Fruit fly (Drosophila melanogaster): ENCODE measurements around the gene CG15571.

CG15571 gene

DNA sequence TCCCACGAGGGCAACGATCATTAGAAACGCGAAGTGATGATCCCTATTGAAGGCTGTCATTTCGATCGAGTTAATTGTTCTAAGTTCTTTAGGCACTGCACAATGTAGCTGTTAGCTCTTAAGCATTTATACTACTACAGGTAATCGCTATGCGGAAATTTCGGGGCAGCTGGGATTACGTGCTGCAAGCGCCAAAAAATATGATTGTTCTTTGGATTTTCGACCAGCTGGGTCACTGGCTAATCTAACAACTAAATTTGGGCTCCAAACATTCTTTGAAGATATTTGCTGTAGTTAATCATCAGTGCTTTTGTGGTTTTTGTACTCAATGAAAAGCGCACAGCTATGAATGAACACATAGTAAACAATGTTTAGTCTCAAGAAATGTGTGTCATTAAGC lies at the start of gene CG15571:
Gene CG15571, minus strand, starts transcription at position 101 of the 400 bp plus-strand sequence.
- TF ChIP-seq bab1 (GFP tag; optimal IDR thresholded peaks at IDR 0.05) (no peak), CG14711 (tag; optimal IDR thresholded peaks at IDR 0.05) (no peak), Hr96 (GFP tag; optimal IDR thresholded peaks at IDR 0.05) (no peak), CG7045 (GFP tag; optimal IDR thresholded peaks at IDR 0.05) (no peak), CG12768 (GFP tag; optimal IDR thresholded peaks at IDR 0.05) (no peak), cic (GFP tag; optimal IDR thresholded peaks at IDR 0.05) (no peak)

DNA sequence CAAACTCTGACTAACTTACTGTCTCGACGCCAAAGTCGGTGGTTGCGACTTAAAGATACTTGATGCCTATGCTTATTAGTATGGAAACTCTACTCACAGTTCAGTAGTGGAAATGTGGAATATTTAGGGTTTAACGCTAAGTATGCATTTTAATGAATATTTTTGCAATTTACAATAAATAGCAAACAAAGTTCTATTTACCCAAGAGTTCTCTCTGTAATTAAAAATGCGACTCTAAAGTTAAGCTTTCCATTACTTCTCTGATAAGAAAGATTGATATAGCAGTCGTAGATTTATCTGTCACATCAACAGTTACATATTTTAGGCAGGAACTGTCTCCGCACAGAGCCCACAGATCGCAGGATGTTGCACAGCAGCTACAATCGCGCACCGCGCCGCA lies 48.6 kb upstream of the CG15571 start, which contains the start of gene CG12691:
Gene CG12691, plus strand, starts transcription at position 301 of the 400 bp plus-strand sequence.
- TF ChIP-seq CG7101 (tag; optimal IDR thresholded peaks at IDR 0.05), result no peak
- no peak for TF ChIP-seq Crg-1 (GFP tag; optimal IDR thresholded peaks at IDR 0.05)
- no peak for TF ChIP-seq CG5204 (GFP tag; optimal IDR thresholded peaks at IDR 0.05)
- TF ChIP-seq CG12768 (GFP tag; optimal IDR thresholded peaks at IDR 0.05), result no peak
- TF ChIP-seq Hr96 (GFP tag; optimal IDR thresholded peaks at IDR 0.05), result no peak
- TF ChIP-seq cic (GFP tag; optimal IDR thresholded peaks at IDR 0.05), result no peak
- no peak for TF ChIP-seq CG1620 (GFP tag; optimal IDR thresholded peaks at IDR 0.05)
- TF ChIP-seq toe (GFP tag; optimal IDR thresholded peaks at IDR 0.05), result no peak
- TF ChIP-seq bab1 (GFP tag; optimal IDR thresholded peaks at IDR 0.05), result no peak
- no peak for TF ChIP-seq CG33017 (tag; optimal IDR thresholded peaks at IDR 0.05)
- no peak for TF ChIP-seq Mnt (GFP tag; optimal IDR thresholded peaks at IDR 0.05)
- no peak for TF ChIP-seq tj (GFP tag; optimal IDR thresholded peaks at IDR 0.05)
- no peak for TF ChIP-seq pad (GFP tag; optimal IDR thresholded peaks at IDR 0.05)
- no peak for TF ChIP-seq CG7045 (GFP tag; optimal IDR thresholded peaks at IDR 0.05)
- no peak for TF ChIP-seq CG11617 (GFP tag; optimal IDR thresholded peaks at IDR 0.05)

- TF ChIP-seq CG7045 (GFP tag; optimal IDR thresholded peaks at IDR 0.05), result no peak
- no peak for TF ChIP-seq CG7101 (tag; optimal IDR thresholded peaks at IDR 0.05)
- no peak for TF ChIP-seq CG33017 (tag; optimal IDR thresholded peaks at IDR 0.05)
- TF ChIP-seq CG1620 (GFP tag; optimal IDR thresholded peaks at IDR 0.05), result no peak
- TF ChIP-seq CG14711 (tag; optimal IDR thresholded peaks at IDR 0.05), result no peak
- TF ChIP-seq tj (GFP tag; optimal IDR thresholded peaks at IDR 0.05), result no peak
- TF ChIP-seq bab1 (GFP tag; optimal IDR thresholded peaks at IDR 0.05), result no peak
- TF ChIP-seq Mnt (GFP tag; optimal IDR thresholded peaks at IDR 0.05), result no peak
- no peak for TF ChIP-seq CG12768 (GFP tag; optimal IDR thresholded peaks at IDR 0.05)
- TF ChIP-seq CG11617 (GFP tag; optimal IDR thresholded peaks at IDR 0.05), result no peak
- no peak for TF ChIP-seq toe (GFP tag; optimal IDR thresholded peaks at IDR 0.05)
- no peak for TF ChIP-seq CG5204 (GFP tag; optimal IDR thresholded peaks at IDR 0.05)
Observed at dm6 chrX:4265327-4265726, 48.1 kb upstream of the CG15571 start.

- TF ChIP-seq CG33017 (tag; optimal IDR thresholded peaks at IDR 0.05) (no peak), pad (GFP tag; optimal IDR thresholded peaks at IDR 0.05) (no peak), toe (GFP tag; optimal IDR thresholded peaks at IDR 0.05) (no peak), CG5204 (GFP tag; optimal IDR thresholded peaks at IDR 0.05) (no peak), Clk (GFP tag; optimal IDR thresholded peaks at IDR 0.05) (no peak), CG7101 (tag; optimal IDR thresholded peaks at IDR 0.05) (no peak), kay (GFP tag; ENCODE audit: borderline replicate concordance) (no peak), CG12768 (GFP tag; optimal IDR thresholded peaks at IDR 0.05) (no peak), CG7045 (GFP tag; optimal IDR thresholded peaks at IDR 0.05) (no peak), Hr96 (GFP tag; optimal IDR thresholded peaks at IDR 0.05) (no peak), ovo (GFP tag; optimal IDR thresholded peaks at IDR 0.05) (no peak), cic (GFP tag; optimal IDR thresholded peaks at IDR 0.05) (no peak), bab1 (GFP tag; optimal IDR thresholded peaks at IDR 0.05) (no peak), tj (GFP tag; optimal IDR thresholded peaks at IDR 0.05) (no peak), Crg-1 (GFP tag; optimal IDR thresholded peaks at IDR 0.05) (no peak), cnc (optimal IDR thresholded peaks at IDR 0.05) (no peak), CG14711 (tag; optimal IDR thresholded peaks at IDR 0.05) (no peak), CG1620 (GFP tag; optimal IDR thresholded peaks at IDR 0.05) (no peak), CG11617 (GFP tag; optimal IDR thresholded peaks at IDR 0.05) (no peak), Mnt (GFP tag; optimal IDR thresholded peaks at IDR 0.05) (no peak)
Observed at dm6 chrX:4264319-4264718, 47.1 kb upstream of the CG15571 start.

- TF ChIP-seq CG1620 (GFP tag; optimal IDR thresholded peaks at IDR 0.05) (no peak), ovo (GFP tag; optimal IDR thresholded peaks at IDR 0.05) (no peak), kay (GFP tag; ENCODE audit: borderline replicate concordance) (no peak), CG7101 (tag; optimal IDR thresholded peaks at IDR 0.05) (no peak), CG12768 (GFP tag; optimal IDR thresholded peaks at IDR 0.05) (no peak), CG7045 (GFP tag; optimal IDR thresholded peaks at IDR 0.05) (no peak), CG33017 (tag; optimal IDR thresholded peaks at IDR 0.05) (no peak), cic (GFP tag; optimal IDR thresholded peaks at IDR 0.05) (no peak), Crg-1 (GFP tag; optimal IDR thresholded peaks at IDR 0.05) (no peak), cnc (optimal IDR thresholded peaks at IDR 0.05) (no peak), Mnt (GFP tag; optimal IDR thresholded peaks at IDR 0.05) (no peak), tj (GFP tag; optimal IDR thresholded peaks at IDR 0.05) (no peak), bab1 (GFP tag; optimal IDR thresholded peaks at IDR 0.05) (no peak), Hr96 (GFP tag; optimal IDR thresholded peaks at IDR 0.05) (no peak), pad (GFP tag; optimal IDR thresholded peaks at IDR 0.05) (no peak), CG11617 (GFP tag; optimal IDR thresholded peaks at IDR 0.05) (no peak), CG14711 (tag; optimal IDR thresholded peaks at IDR 0.05) (no peak), toe (GFP tag; optimal IDR thresholded peaks at IDR 0.05) (no peak)
Observed at dm6 chrX:4262661-4263060, 45.5 kb upstream of the CG15571 start.

dm6 chrX:4252690-4253089 lies 35.5 kb upstream of the CG15571 start, which contains the start of gene CG15576:
TSS of gene CG15576 (minus strand) at chrX:4252790.
- no peak for TF ChIP-seq Hr96 (GFP tag; optimal IDR thresholded peaks at IDR 0.05)
- TF ChIP-seq pad (GFP tag; optimal IDR thresholded peaks at IDR 0.05), result no peak
- no peak for TF ChIP-seq kay (GFP tag; ENCODE audit: borderline replicate concordance)
- TF ChIP-seq cic (GFP tag; optimal IDR thresholded peaks at IDR 0.05), result no peak
- no peak for TF ChIP-seq toe (GFP tag; optimal IDR thresholded peaks at IDR 0.05)
- TF ChIP-seq CG7045 (GFP tag; optimal IDR thresholded peaks at IDR 0.05), result no peak
- no peak for TF ChIP-seq Crg-1 (GFP tag; optimal IDR thresholded peaks at IDR 0.05)
- TF ChIP-seq bab1 (GFP tag; optimal IDR thresholded peaks at IDR 0.05), result no peak
- no peak for TF ChIP-seq CG5204 (GFP tag; optimal IDR thresholded peaks at IDR 0.05)
- TF ChIP-seq Mnt (GFP tag; optimal IDR thresholded peaks at IDR 0.05), result no peak
